Worm (Caenorhabditis elegans): ENCODE measurements around the gene twk-24.

The twk-24 gene

DNA sequence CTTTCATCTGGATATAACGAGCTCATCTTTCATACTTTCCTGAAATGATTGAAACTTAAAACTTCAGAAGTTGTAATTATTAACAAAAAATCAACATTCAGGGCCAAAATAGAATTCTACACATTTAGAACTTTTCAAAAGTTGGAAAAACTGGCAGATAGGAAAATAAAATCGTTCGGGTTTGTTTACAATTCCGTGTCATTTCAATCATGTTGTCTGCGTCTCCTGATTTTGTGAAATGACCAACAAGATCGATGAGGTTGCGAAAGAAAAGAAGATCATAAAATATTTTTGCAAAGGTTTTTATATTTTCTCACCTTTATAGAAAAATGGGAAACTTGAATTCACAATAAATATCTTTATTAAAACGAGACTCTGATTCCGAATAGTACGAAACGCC, 19.5 kb upstream of the twk-24 start, which contains the start of gene rskd-1:
TSS of gene rskd-1 (minus strand) at position 39 of the 400 bp plus-strand sequence.
- TF ChIP-seq klf-2 (GFP tag; conservative IDR thresholded peaks at IDR 0.05) (no peak), cog-1 (tag; optimal IDR thresholded peaks at IDR 0.05) (no peak), T22C8.4 (GFP tag; IDR thresholded peaks at IDR 0.05) (no peak), ztf-23 (GFP tag; IDR thresholded peaks at IDR 0.05) (no peak), ztf-29 (GFP tag; IDR thresholded peaks at IDR 0.05) (no peak), med-1 (GFP tag; optimal IDR thresholded peaks at IDR 0.05; ENCODE audit: insufficient read depth) (no peak), flt-1 (GFP tag; IDR thresholded peaks at IDR 0.05) (no peak), tab-1 (GFP tag; IDR thresholded peaks at IDR 0.05) (no peak), ref-1 (GFP tag; conservative IDR thresholded peaks at IDR 0.05) (no peak)

- no peak for TF ChIP-seq klf-2 (GFP tag; conservative IDR thresholded peaks at IDR 0.05)
- no peak for TF ChIP-seq med-1 (GFP tag; optimal IDR thresholded peaks at IDR 0.05; ENCODE audit: insufficient read depth)
These were observed 18.5 kb upstream of the twk-24 start for ce11 chrV:12287667-12288066.

DNA sequence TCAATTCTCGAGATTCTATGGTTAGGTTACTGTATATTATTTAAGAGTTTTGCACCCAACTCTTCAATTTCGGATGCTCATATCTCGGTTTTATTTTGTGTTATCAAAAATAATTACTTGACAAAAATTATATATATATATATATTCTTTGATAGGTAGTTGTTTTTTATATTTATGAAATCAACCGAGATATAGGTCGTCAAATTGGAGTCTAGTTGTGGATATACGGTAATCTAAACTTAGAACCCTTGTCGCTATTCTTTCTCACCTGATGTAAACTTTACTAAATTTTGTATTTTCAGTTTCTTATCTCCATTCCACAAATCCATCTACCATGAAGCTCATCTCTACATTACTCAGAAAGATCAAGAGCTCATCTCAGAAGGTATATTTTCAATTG, 14.1 kb upstream of the twk-24 start, which contains the start of gene F55C5.10:
TSS of gene F55C5.10 (plus strand) at position 301 of the 400 bp plus-strand sequence.
- no peak for TF ChIP-seq T22C8.4 (GFP tag; IDR thresholded peaks at IDR 0.05)
- no peak for TF ChIP-seq flt-1 (GFP tag; IDR thresholded peaks at IDR 0.05)
- no peak for TF ChIP-seq klf-2 (GFP tag; conservative IDR thresholded peaks at IDR 0.05)
- no peak for TF ChIP-seq ref-1 (GFP tag; conservative IDR thresholded peaks at IDR 0.05)
- TF ChIP-seq ztf-23 (GFP tag; IDR thresholded peaks at IDR 0.05), result no peak
- TF ChIP-seq med-1 (GFP tag; optimal IDR thresholded peaks at IDR 0.05; ENCODE audit: insufficient read depth), result no peak
- TF ChIP-seq cog-1 (tag; optimal IDR thresholded peaks at IDR 0.05), result no peak
- no peak for TF ChIP-seq ztf-29 (GFP tag; IDR thresholded peaks at IDR 0.05)
- TF ChIP-seq tab-1 (GFP tag; IDR thresholded peaks at IDR 0.05), result no peak

- no peak for TF ChIP-seq ref-1 (GFP tag; conservative IDR thresholded peaks at IDR 0.05)
These were observed 12.4 kb upstream of the twk-24 start for ce11 chrV:12281508-12281907.

DNA sequence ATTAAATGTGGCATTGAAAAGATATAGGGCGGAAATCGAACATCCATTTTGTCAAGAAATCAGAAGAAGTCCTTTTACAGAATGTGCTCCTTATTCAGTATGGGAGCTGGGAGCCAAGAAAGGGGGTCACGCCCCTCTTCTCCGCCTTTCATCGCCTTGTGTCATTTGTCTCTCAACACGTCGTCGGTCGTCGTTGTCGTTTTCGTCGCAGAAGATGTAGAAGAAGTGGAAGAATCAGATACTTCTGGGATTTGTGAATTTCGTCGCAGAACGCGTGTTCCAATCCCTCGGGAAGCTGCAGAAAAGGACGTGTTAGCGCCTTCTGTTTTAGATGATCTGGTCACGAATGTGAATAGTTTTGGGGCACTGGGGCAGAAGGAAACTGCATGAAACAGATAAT, 7.8 kb upstream of the twk-24 start, which contains the start of gene bnc-1:
TSS of gene bnc-1 (minus strand) at position 101 of the 400 bp plus-strand sequence.
- TF ChIP-seq ztf-29 (GFP tag; IDR thresholded peaks at IDR 0.05) (no peak), ztf-23 (GFP tag; IDR thresholded peaks at IDR 0.05) (no peak), klf-2 (GFP tag; conservative IDR thresholded peaks at IDR 0.05) (no peak), tab-1 (GFP tag; IDR thresholded peaks at IDR 0.05) (no peak), T22C8.4 (GFP tag; IDR thresholded peaks at IDR 0.05) (no peak), cog-1 (tag; optimal IDR thresholded peaks at IDR 0.05) (no peak), flt-1 (GFP tag; IDR thresholded peaks at IDR 0.05) (no peak), med-1 (GFP tag; optimal IDR thresholded peaks at IDR 0.05; ENCODE audit: insufficient read depth) (no peak), ref-1 (GFP tag; conservative IDR thresholded peaks at IDR 0.05) (no peak)

DNA sequence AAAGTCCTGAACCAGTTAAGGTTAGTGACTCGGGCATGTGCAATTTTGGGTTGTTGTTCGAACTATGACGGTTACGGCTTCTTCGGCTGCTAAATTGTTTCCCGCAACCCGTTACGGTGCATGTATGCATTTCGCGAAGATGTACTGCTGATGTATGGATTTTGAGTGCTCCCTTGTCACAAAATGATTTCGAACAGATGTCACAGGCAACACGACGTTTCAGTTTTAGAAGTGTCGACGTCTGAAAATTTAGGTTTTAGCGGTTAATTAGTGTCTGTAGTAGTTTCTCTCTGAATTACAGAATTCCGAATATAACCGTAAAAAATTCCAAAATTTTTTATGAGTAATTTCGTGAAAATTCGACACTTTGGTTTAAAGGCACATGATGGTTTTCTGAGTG, 6.6 kb upstream of the twk-24 start:
- TF ChIP-seq tab-1 (GFP tag; IDR thresholded peaks at IDR 0.05) (no peak), med-1 (GFP tag; optimal IDR thresholded peaks at IDR 0.05; ENCODE audit: insufficient read depth) (no peak), T22C8.4 (GFP tag; IDR thresholded peaks at IDR 0.05) (no peak), cog-1 (tag; optimal IDR thresholded peaks at IDR 0.05) (no peak), flt-1 (GFP tag; IDR thresholded peaks at IDR 0.05) (no peak), ztf-23 (GFP tag; IDR thresholded peaks at IDR 0.05) (no peak), ztf-29 (GFP tag; IDR thresholded peaks at IDR 0.05) (no peak), klf-2 (GFP tag; conservative IDR thresholded peaks at IDR 0.05) (no peak), ref-1 (GFP tag; conservative IDR thresholded peaks at IDR 0.05) (no peak)

DNA sequence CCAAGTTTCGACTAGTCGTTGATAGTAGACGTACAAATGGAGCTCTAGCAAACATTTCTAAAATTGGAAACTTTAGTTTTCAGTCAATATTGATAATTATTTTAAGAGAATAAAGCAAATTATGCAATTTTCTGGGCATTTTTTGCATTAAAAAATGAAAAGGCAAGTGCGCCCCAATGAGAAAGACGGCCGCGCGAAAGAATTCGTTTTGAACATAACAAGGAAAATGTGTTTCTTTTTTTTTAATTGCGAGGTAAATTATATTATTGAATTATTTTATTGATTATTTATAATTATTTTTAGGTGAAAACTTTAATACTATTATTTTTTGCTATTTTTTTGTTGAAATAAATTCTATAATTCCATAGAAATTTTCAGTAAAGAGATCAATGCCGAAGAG, 2.4 kb upstream of the twk-24 start, which contains the start of the genes tsfm-1 and capg-2:
TSS of gene tsfm-1 (minus strand) at position 57 of the 400 bp plus-strand sequence.
TSS of gene capg-2 (plus strand) at position 379 of the 400 bp plus-strand sequence.
- TF ChIP-seq ref-1 (GFP tag; conservative IDR thresholded peaks at IDR 0.05) (no peak), klf-2 (GFP tag; conservative IDR thresholded peaks at IDR 0.05) (no peak), flt-1 (GFP tag; IDR thresholded peaks at IDR 0.05) (no peak), ztf-29 (GFP tag; IDR thresholded peaks at IDR 0.05) (no peak), cog-1 (tag; optimal IDR thresholded peaks at IDR 0.05) (no peak), med-1 (GFP tag; optimal IDR thresholded peaks at IDR 0.05; ENCODE audit: insufficient read depth) (no peak), T22C8.4 (GFP tag; IDR thresholded peaks at IDR 0.05) (no peak), tab-1 (GFP tag; IDR thresholded peaks at IDR 0.05) (no peak), ztf-23 (GFP tag; IDR thresholded peaks at IDR 0.05) (no peak)

DNA sequence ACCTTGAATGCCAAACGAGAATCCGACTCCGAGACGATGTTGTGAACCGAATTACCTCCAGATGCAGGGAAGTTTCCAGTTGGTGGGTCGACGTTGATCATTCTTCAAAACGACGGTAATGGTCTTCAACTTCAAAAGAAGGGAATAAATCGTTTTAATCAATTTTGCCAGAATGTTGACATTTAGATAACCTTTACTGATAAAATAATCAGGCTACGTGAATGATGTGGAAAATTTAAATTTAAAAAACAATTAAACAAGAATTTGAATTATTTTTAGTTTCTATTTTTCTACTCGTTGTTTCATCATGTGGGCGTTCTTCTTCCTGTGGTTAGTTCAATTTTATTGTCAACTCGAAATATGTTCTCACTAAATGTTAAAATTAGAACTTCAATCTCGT, 5.4 kb downstream of the twk-24 start, which contains the start of gene ssp-35:
TSS of gene ssp-35 (minus strand) at position 101 of the 400 bp plus-strand sequence.
- TF ChIP-seq tab-1 (GFP tag; IDR thresholded peaks at IDR 0.05) (no peak), cog-1 (tag; optimal IDR thresholded peaks at IDR 0.05) (no peak), klf-2 (GFP tag; conservative IDR thresholded peaks at IDR 0.05) (no peak), flt-1 (GFP tag; IDR thresholded peaks at IDR 0.05) (no peak), T22C8.4 (GFP tag; IDR thresholded peaks at IDR 0.05) (no peak), ztf-29 (GFP tag; IDR thresholded peaks at IDR 0.05) (no peak), med-1 (GFP tag; optimal IDR thresholded peaks at IDR 0.05; ENCODE audit: insufficient read depth) (no peak), ztf-23 (GFP tag; IDR thresholded peaks at IDR 0.05) (no peak), ref-1 (GFP tag; conservative IDR thresholded peaks at IDR 0.05) (no peak)

ce11 chrV:12261377-12261776, 7.7 kb downstream of the twk-24 start, which contains the start of gene tbb-6:
Gene tbb-6, plus strand, starts transcription at chrV:12261531.
- no peak for TF ChIP-seq ztf-29 (GFP tag; IDR thresholded peaks at IDR 0.05)
- TF ChIP-seq ref-1 (GFP tag; conservative IDR thresholded peaks at IDR 0.05), result no peak
- TF ChIP-seq tab-1 (GFP tag; IDR thresholded peaks at IDR 0.05), result no peak
- no peak for TF ChIP-seq med-1 (GFP tag; optimal IDR thresholded peaks at IDR 0.05; ENCODE audit: insufficient read depth)
- TF ChIP-seq flt-1 (GFP tag; IDR thresholded peaks at IDR 0.05), result no peak
- no peak for TF ChIP-seq cog-1 (tag; optimal IDR thresholded peaks at IDR 0.05)
- no peak for TF ChIP-seq T22C8.4 (GFP tag; IDR thresholded peaks at IDR 0.05)
- TF ChIP-seq ztf-23 (GFP tag; IDR thresholded peaks at IDR 0.05), result no peak
- TF ChIP-seq klf-2 (GFP tag; conservative IDR thresholded peaks at IDR 0.05), result no peak

ce11 chrV:12258922-12259321, 10.2 kb downstream of the twk-24 start, which contains the start of gene ugt-56:
Gene ugt-56, plus strand, starts transcription at chrV:12258982.
- TF ChIP-seq med-1 (GFP tag; optimal IDR thresholded peaks at IDR 0.05; ENCODE audit: insufficient read depth) (no peak), ztf-29 (GFP tag; IDR thresholded peaks at IDR 0.05) (no peak), T22C8.4 (GFP tag; IDR thresholded peaks at IDR 0.05) (no peak), tab-1 (GFP tag; IDR thresholded peaks at IDR 0.05) (no peak), cog-1 (tag; optimal IDR thresholded peaks at IDR 0.05) (no peak), flt-1 (GFP tag; IDR thresholded peaks at IDR 0.05) (no peak), ztf-23 (GFP tag; IDR thresholded peaks at IDR 0.05) (no peak), klf-2 (GFP tag; conservative IDR thresholded peaks at IDR 0.05) (no peak), ref-1 (GFP tag; conservative IDR thresholded peaks at IDR 0.05) (no peak)
